Fruit fly (Drosophila melanogaster) whole organism, prepupa: Measurements from ENCODE around the gene Or94b.

ENCODE experiments used
- CG10631 ChIP-seq: fragments of 200-800 bp; sonication (Bioruptor generic); optimal IDR thresholded peaks from 2 replicates; lab custom pipeline; 2016; ENCODE audit warnings: missing biosample characterization, missing genetic modification characterization
- CG10669 ChIP-seq: fragments of 200-800 bp; sonication (Bioruptor generic); optimal IDR thresholded peaks from 3 replicates; lab custom pipeline; 2018; ENCODE audit warnings: missing biosample characterization, mild to moderate bottlenecking, missing genetic modification characterization, moderate library complexity
- CG11294 ChIP-seq: fragments of 200-800 bp; sonication (Bioruptor generic); IDR thresholded peaks from 2 replicates; pipeline ENCODE4 v1.3.6; 2022; ENCODE audit warnings: missing biosample characterization, missing genetic modification characterization
- CG11762 ChIP-seq: fragments of 200-800 bp; sonication (Bioruptor generic); optimal IDR thresholded peaks from 3 replicates; lab custom pipeline; 2016; ENCODE audit warnings: missing biosample characterization, missing genetic modification characterization; ENCODE audit not compliant: insufficient read depth
- CG16779 ChIP-seq: fragments of 200-800 bp; sonication (Bioruptor generic); optimal IDR thresholded peaks from 3 replicates; lab custom pipeline; 2017; ENCODE audit warnings: missing biosample characterization, mild to moderate bottlenecking, missing genetic modification characterization
- CG32006 ChIP-seq: fragments of 200-800 bp; sonication (Bioruptor generic); optimal IDR thresholded peaks from 3 replicates; lab custom pipeline; 2017; ENCODE audit warnings: missing biosample characterization, mild to moderate bottlenecking, missing genetic modification characterization
- CG4318 ChIP-seq: fragments of 200-800 bp; sonication (Bioruptor generic); optimal IDR thresholded peaks from 3 replicates; lab custom pipeline; 2017; ENCODE audit warnings: missing biosample characterization, mild to moderate bottlenecking, missing genetic modification characterization
- CG6276 ChIP-seq: fragments of 200-800 bp; sonication (Bioruptor generic); optimal IDR thresholded peaks from 2 replicates; lab custom pipeline; 2017; ENCODE audit warnings: missing biosample characterization, mild to moderate bottlenecking, missing genetic modification characterization
- CG6808 ChIP-seq: fragments of 200-800 bp; sonication (Bioruptor generic); optimal IDR thresholded peaks from 3 replicates; lab custom pipeline; 2017; ENCODE audit warnings: missing biosample characterization, missing genetic modification characterization, mild to moderate bottlenecking, moderate library complexity, missing genetic modification reagents
- CG7368 ChIP-seq: fragments of 200-800 bp; sonication (Bioruptor generic); optimal IDR thresholded peaks from 3 replicates; lab custom pipeline; 2016; ENCODE audit warnings: missing biosample characterization, missing genetic modification characterization
- CG8119 ChIP-seq: fragments of 200-800 bp; sonication (Bioruptor generic); IDR thresholded peaks from 3 replicates; pipeline ENCODE4 v1.3.6; 2022; ENCODE audit warnings: missing biosample characterization, missing genetic modification characterization
- CG8319 ChIP-seq: fragments of 200-800 bp; sonication (Bioruptor generic); optimal IDR thresholded peaks from 3 replicates; lab custom pipeline; 2016; ENCODE audit warnings: missing biosample characterization, missing genetic modification characterization
- CG9139 ChIP-seq: fragments of 200-800 bp; sonication (Bioruptor generic); optimal IDR thresholded peaks from 3 replicates; lab custom pipeline; 2017; ENCODE audit warnings: missing biosample characterization, mild to moderate bottlenecking, missing genetic modification characterization
- Eip78C ChIP-seq: fragments of 200-800 bp; sonication (Bioruptor generic); peaks from one replicate; lab custom pipeline; 2016; ENCODE audit warnings: missing biosample characterization, missing genetic modification characterization
- Eip93F ChIP-seq: fragments of 200-800 bp; sonication (Bioruptor generic); optimal IDR thresholded peaks from 2 replicates; lab custom pipeline; 2016; ENCODE audit warnings: missing biosample characterization, mild to moderate bottlenecking, missing genetic modification characterization
- Hr38 ChIP-seq: sonication (Bioruptor generic); optimal IDR thresholded peaks from 2 replicates; lab custom pipeline; 2016; ENCODE audit warnings: missing biosample characterization, missing genetic modification characterization
- Hr39 ChIP-seq: fragments of 200-800 bp; sonication (Bioruptor generic); optimal IDR thresholded peaks from 2 replicates; lab custom pipeline; 2016; ENCODE audit warnings: missing biosample characterization, missing genetic modification characterization
- Met ChIP-seq: fragments of 200-800 bp; sonication (Bioruptor generic); optimal IDR thresholded peaks from 3 replicates; lab custom pipeline; 2016; ENCODE audit warnings: missing biosample characterization, missing genetic modification characterization
- Smox ChIP-seq: fragments of 200-800 bp; sonication (Bioruptor generic); optimal IDR thresholded peaks from 3 replicates; lab custom pipeline; 2016; ENCODE audit warnings: missing biosample characterization, missing genetic modification characterization
- Sox15 ChIP-seq: fragments of 200-800 bp; sonication (Bioruptor generic); optimal IDR thresholded peaks from 3 replicates; lab custom pipeline; 2016; ENCODE audit warnings: missing biosample characterization, missing genetic modification characterization
- achi ChIP-seq: fragments of 200-800 bp; sonication (Bioruptor generic); optimal IDR thresholded peaks from 3 replicates; lab custom pipeline; 2016; ENCODE audit warnings: missing biosample characterization, missing genetic modification characterization
- cyc ChIP-seq: fragments of 200-800 bp; sonication (Bioruptor generic); optimal IDR thresholded peaks from 3 replicates; lab custom pipeline; 2016; ENCODE audit warnings: missing biosample characterization, missing genetic modification characterization
- eg ChIP-seq: fragments of 200-800 bp; sonication (Bioruptor generic); IDR thresholded peaks from 3 replicates; pipeline ENCODE4 v1.3.6; 2022; ENCODE audit warnings: missing biosample characterization, missing genetic modification characterization
- esn ChIP-seq: fragments of 200-800 bp; sonication (Bioruptor generic); optimal IDR thresholded peaks from 2 replicates; lab custom pipeline; 2016; ENCODE audit warnings: missing biosample characterization, mild to moderate bottlenecking, missing genetic modification characterization, moderate library complexity
- fd59A ChIP-seq: fragments of 200-800 bp; sonication (Bioruptor generic); optimal IDR thresholded peaks from 2 replicates; lab custom pipeline; 2017; ENCODE audit warnings: missing biosample characterization, mild to moderate bottlenecking, missing genetic modification characterization, missing genetic modification reagents
- pdm3 ChIP-seq: fragments of 200-800 bp; sonication (Bioruptor generic); optimal IDR thresholded peaks from 3 replicates; lab custom pipeline; 2016; ENCODE audit warnings: missing biosample characterization, missing genetic modification characterization
- spab ChIP-seq: fragments of 200-800 bp; sonication (Bioruptor generic); optimal IDR thresholded peaks from 2 replicates; lab custom pipeline; 2017; ENCODE audit warnings: missing biosample characterization, mild to moderate bottlenecking, missing genetic modification characterization, missing genetic modification reagents
- svp ChIP-seq: fragments of 200-800 bp; sonication (Bioruptor generic); peaks from one replicate; lab custom pipeline; 2016; ENCODE audit warnings: missing biosample characterization, missing genetic modification characterization

Or94b gene

dm6 chr3R:22988995-22989394 is at the start of gene Or94b:
Gene Or94b (plus strand): TSS chr3R:22989295.
- TF ChIP-seq Smox (GFP tag; lab: Kevin White, UChicago) (no peak), pdm3 (GFP tag; lab: Kevin White, UChicago) (no peak), Eip93F (no peak), cyc (GFP tag; lab: Kevin White, UChicago) (no peak), CG6276 (GFP tag; lab: Kevin White, UChicago) (no peak), CG4318 (GFP tag; lab: Kevin White, UChicago) (no peak), Hr38 (GFP tag; lab: Kevin White, UChicago) (no peak), fd59A (GFP tag; lab: Kevin White, UChicago) (no peak)

DNA sequence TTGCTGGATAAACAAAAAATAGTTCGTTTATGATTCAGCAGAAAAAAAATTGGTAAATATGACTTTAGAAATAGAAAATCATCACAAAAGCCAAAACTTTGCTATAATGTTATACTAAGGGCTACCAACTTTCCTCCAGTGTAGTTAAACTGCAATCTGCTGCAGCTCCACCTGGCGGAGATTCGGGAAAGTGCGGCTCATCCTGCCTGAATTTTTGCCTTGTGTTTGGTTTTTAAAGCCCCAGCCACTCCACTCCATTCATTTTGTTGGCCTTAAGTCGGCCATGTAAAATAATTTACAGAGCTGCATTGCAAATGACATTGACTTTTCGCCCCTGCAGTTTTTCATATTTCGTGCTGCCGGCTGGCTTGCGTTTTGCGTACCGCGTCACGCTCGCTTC is 23.9 kb upstream of the Or94b start:
- TF ChIP-seq CG16779 (tag; lab: Kevin White, UChicago): no peak
- no peak for TF ChIP-seq Met (GFP tag; lab: Kevin White, UChicago)
- peak; percentile 21 for TF ChIP-seq CG10669
- TF ChIP-seq Hr39 (GFP tag; lab: Kevin White, UChicago): peak; percentile 7
- peak; percentile 66 for TF ChIP-seq Eip78C (GFP tag; lab: Kevin White, UChicago)
- TF ChIP-seq CG6276 (GFP tag; lab: Kevin White, UChicago): no peak
- TF ChIP-seq, all 60 proteins: peak for 3

dm6 chr3R:22965984-22966383 is 23.1 kb upstream of the Or94b start, which contains the start of gene Tpl94D:
Gene Tpl94D (plus strand): TSS chr3R:22966284.
- TF ChIP-seq CG9139 (no peak), eg (GFP tag; lab: Robert Waterston, UW) (no peak), CG6808 (GFP tag; lab: Kevin White, UChicago) (no peak), CG10631 (GFP tag; lab: Kevin White, UChicago) (no peak), achi (GFP tag; lab: Kevin White, UChicago) (no peak)

dm6 chr3R:22976997-22977396 is 12.1 kb upstream of the Or94b start, which contains the start of gene Gbp3:
Gene Gbp3 (plus strand): TSS chr3R:22977270.
- TF ChIP-seq CG11294 (GFP tag; lab: Robert Waterston, UW): no peak
- TF ChIP-seq svp (GFP tag; lab: Kevin White, UChicago): peak; percentile 98

DNA sequence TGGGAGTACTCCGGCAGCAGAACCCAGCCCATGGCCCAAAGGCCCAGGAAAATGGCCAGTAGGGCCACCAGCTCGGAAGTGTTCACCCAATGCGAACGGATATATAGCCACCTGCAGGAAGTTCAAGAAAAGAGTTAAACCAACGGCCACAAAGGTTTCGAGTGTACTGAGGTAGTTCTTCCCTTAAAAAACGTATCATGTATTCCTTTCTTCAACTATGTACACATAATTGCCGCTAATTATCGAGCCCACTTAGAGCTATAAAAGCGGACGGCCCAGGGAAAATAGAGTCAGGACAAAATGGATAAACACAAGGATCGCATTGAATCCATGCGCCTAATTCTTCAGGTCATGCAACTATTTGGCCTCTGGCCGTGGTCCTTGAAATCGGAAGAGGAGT is 2.1 kb upstream of the Or94b start, which contains the start of gene Or94a:
TSS of gene Or94a (plus strand) at position 301 of the 400 bp plus-strand sequence.
- TF ChIP-seq CG8119 (GFP tag; lab: Robert Waterston, UW): no peak
- no peak for TF ChIP-seq esn (GFP tag; lab: Kevin White, UChicago)
- TF ChIP-seq CG32006 (GFP tag; lab: Kevin White, UChicago): no peak
- TF ChIP-seq CG8319 (GFP tag; lab: Kevin White, UChicago): no peak
- TF ChIP-seq CG11762 (GFP tag; lab: Kevin White, UChicago): no peak
- TF ChIP-seq Hr39 (GFP tag; lab: Kevin White, UChicago): no peak
- TF ChIP-seq svp (GFP tag; lab: Kevin White, UChicago): no peak

dm6 chr3R:22997912-22998622 is 9.0 kb downstream of the Or94b start, which contains the start of gene Nha2:
Gene Nha2 (minus strand): TSS chr3R:22998528.
- TF ChIP-seq Eip78C (GFP tag; lab: Kevin White, UChicago): peak; percentile 11
- no peak for TF ChIP-seq spab
- TF ChIP-seq Met (GFP tag; lab: Kevin White, UChicago): no peak
- TF ChIP-seq Sox15: no peak
- TF ChIP-seq svp (GFP tag; lab: Kevin White, UChicago): peak; percentile 40
- TF ChIP-seq CG11762 (GFP tag; lab: Kevin White, UChicago): no peak
- TF ChIP-seq CG7368: no peak
